Fruit fly (Drosophila melanogaster) whole organism, adult: ENCODE data around the gene RhoGEF3.

ENCODE experiments used
- CG11617 ChIP-seq: fragments of 200-800 bp; sonication (Bioruptor generic); optimal IDR thresholded peaks from 2 replicates; lab custom pipeline; 2017; ENCODE audit warnings: mild to moderate bottlenecking, missing biosample characterization, missing genetic modification reagents, missing genetic modification characterization
- CG12768 ChIP-seq: fragments of 200-800 bp; sonication (Bioruptor generic); optimal IDR thresholded peaks from 2 replicates; lab custom pipeline; 2017; ENCODE audit warnings: missing biosample characterization, missing genetic modification characterization, mild to moderate bottlenecking, moderate library complexity, missing genetic modification reagents
- CG33017 ChIP-seq: fragments of 200-800 bp; sonication (Bioruptor generic); optimal IDR thresholded peaks from 2 replicates; lab custom pipeline; 2018; ENCODE audit warnings: missing biosample characterization, mild to moderate bottlenecking, missing genetic modification characterization, moderate library complexity
- CG7045 ChIP-seq: fragments of 200-800 bp; sonication (Bioruptor generic); optimal IDR thresholded peaks from 2 replicates; lab custom pipeline; 2017; ENCODE audit warnings: missing biosample characterization, mild to moderate bottlenecking, missing genetic modification characterization
- CG7101 ChIP-seq: fragments of 200-800 bp; sonication (Bioruptor generic); optimal IDR thresholded peaks from 2 replicates; lab custom pipeline; 2018; ENCODE audit warnings: missing biosample characterization, mild to moderate bottlenecking, missing genetic modification characterization, moderate library complexity
- Crg-1 ChIP-seq: fragments of 200-800 bp; sonication (Bioruptor generic); optimal IDR thresholded peaks from 2 replicates; lab custom pipeline; 2016; ENCODE audit warnings: missing biosample characterization, missing genetic modification characterization
- Hr96 ChIP-seq: fragments of 200-800 bp; sonication (Bioruptor generic); optimal IDR thresholded peaks from 2 replicates; lab custom pipeline; 2016; ENCODE audit warnings: missing biosample characterization, missing genetic modification characterization
- bab1 ChIP-seq: fragments of 200-800 bp; sonication (Bioruptor generic); optimal IDR thresholded peaks from 3 replicates; lab custom pipeline; 2019; ENCODE audit warnings: missing biosample characterization, mild to moderate bottlenecking, missing genetic modification characterization, moderate library complexity
- cic ChIP-seq: fragments of 200-800 bp; sonication (Bioruptor generic); optimal IDR thresholded peaks from 2 replicates; lab custom pipeline; 2017; ENCODE audit warnings: missing biosample characterization, mild to moderate bottlenecking, missing genetic modification characterization, moderate library complexity
- cnc ChIP-seq, 2 experiments: fragments of >200 bp; optimal IDR thresholded peaks; 2 replicates each; lab custom pipeline; 2017
- kay ChIP-seq: fragments of 200-800 bp; sonication (Bioruptor generic); peaks from one replicate; lab custom pipeline; 2016; ENCODE audit warnings: missing biosample characterization, missing genetic modification characterization, borderline replicate concordance
- ovo ChIP-seq: fragments of 200-800 bp; sonication (Bioruptor generic); optimal IDR thresholded peaks from 2 replicates; lab custom pipeline; 2016; ENCODE audit warnings: missing biosample characterization, missing genetic modification characterization
- pad ChIP-seq: fragments of 200-800 bp; sonication (Bioruptor generic); optimal IDR thresholded peaks from 3 replicates; lab custom pipeline; 2017; ENCODE audit warnings: missing biosample characterization, missing genetic modification characterization, mild to moderate bottlenecking, moderate library complexity, missing genetic modification reagents

DNA sequence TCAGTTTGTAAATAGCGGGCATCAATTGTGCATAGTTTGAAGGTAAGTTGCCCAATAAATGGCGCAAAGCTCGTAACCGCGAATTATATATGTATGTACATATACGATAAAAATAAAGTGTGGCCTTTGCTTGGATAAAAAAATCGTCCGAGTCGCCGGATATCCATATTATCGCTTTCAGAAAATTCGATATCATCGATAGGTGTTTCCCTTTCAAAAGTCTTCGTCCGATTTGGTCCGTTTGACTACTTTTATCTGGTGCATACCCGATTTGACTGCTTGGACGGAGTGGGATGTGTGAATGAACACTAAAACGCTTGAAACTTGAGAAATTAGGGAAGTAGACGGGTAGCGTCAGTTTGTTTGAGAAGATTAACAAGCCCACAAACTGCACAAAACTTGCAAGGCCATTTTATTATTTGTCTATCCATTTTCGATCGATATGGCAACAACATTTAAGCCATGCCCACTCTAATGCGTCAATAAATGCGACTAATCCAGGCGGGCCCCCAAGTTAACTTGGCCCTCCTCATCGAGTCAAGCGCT lies 52.0 kb downstream of the RhoGEF3 start:
- TF ChIP-seq cic (no peak), CG11617 (no peak), cnc (optimal IDR thresholded peaks at IDR 0.05; lab: Kevin White, UChicago) (no peak), Crg-1 (GFP tag; lab: Kevin White, UChicago) (no peak), CG33017 (tag; lab: Kevin White, UChicago) (no peak), ovo (no peak), bab1 (GFP tag; lab: Kevin White, UChicago) (no peak), CG7045 (GFP tag; lab: Kevin White, UChicago) (no peak), kay (no peak), pad (GFP tag; lab: Kevin White, UChicago) (no peak), CG7101 (tag; lab: Kevin White, UChicago) (no peak), Hr96 (GFP tag; lab: Kevin White, UChicago) (no peak), CG12768 (GFP tag; lab: Kevin White, UChicago) (no peak)
